Fruit fly (Drosophila melanogaster) whole organism, embryonic: ENCODE results near the gene CG17321.

ENCODE experiments used
- Ada2b ChIP-seq: fragments of 200-800 bp; sonication (Bioruptor generic); IDR thresholded peaks from 2 replicates; pipeline ENCODE4 v1.3.6; 2022; ENCODE audit warnings: missing biosample characterization, missing genetic modification characterization
- Atf-2 ChIP-seq: fragments of 200-800 bp; sonication (Bioruptor generic); optimal IDR thresholded peaks from 2 replicates; lab custom pipeline; 2016; ENCODE audit warnings: missing biosample characterization, missing genetic modification characterization
- C15 ChIP-seq: fragments of 200-800 bp; sonication (Bioruptor generic); IDR thresholded peaks from 3 replicates; pipeline ENCODE4 v1.3.6; 2022; ENCODE audit warnings: missing biosample characterization, missing genetic modification characterization
- CG10274 ChIP-seq: fragments of 200-800 bp; sonication (Bioruptor generic); optimal IDR thresholded peaks from 3 replicates; lab custom pipeline; 2017; ENCODE audit warnings: missing biosample characterization, mild to moderate bottlenecking, missing genetic modification characterization
- CG10959 ChIP-seq: fragments of 200-800 bp; sonication (Bioruptor generic); IDR thresholded peaks from 2 replicates; pipeline ENCODE4 v1.3.6; 2022; ENCODE audit warnings: missing biosample characterization, missing genetic modification characterization
- CG11696 ChIP-seq: fragments of 200-800 bp; sonication (Bioruptor generic); IDR thresholded peaks from 2 replicates; pipeline ENCODE4 v1.3.6; 2022; ENCODE audit warnings: missing biosample characterization, missing genetic modification characterization
- CG13287 ChIP-seq: fragments of 200-800 bp; sonication (Bioruptor generic); IDR thresholded peaks from 2 replicates; pipeline ENCODE4 v1.3.6; 2022; ENCODE audit warnings: missing biosample characterization, missing genetic modification characterization; ENCODE audit not compliant: partially characterized antibody
- CG15269 ChIP-seq: fragments of 200-800 bp; sonication (Bioruptor generic); optimal IDR thresholded peaks from 2 replicates; lab custom pipeline; 2018; ENCODE audit warnings: missing biosample characterization, mild to moderate bottlenecking, missing genetic modification characterization, moderate library complexity
- CG15514 ChIP-seq: fragments of 200-800 bp; sonication (Bioruptor generic); optimal IDR thresholded peaks from 3 replicates; lab custom pipeline; 2017; ENCODE audit warnings: missing biosample characterization, missing genetic modification characterization, mild to moderate bottlenecking, moderate library complexity, missing genetic modification reagents
- CG17802 ChIP-seq: fragments of 200-800 bp; sonication (Bioruptor generic); optimal IDR thresholded peaks from 2 replicates; lab custom pipeline; 2018; ENCODE audit warnings: missing biosample characterization, mild to moderate bottlenecking, missing genetic modification characterization, moderate library complexity
- CG17829 ChIP-seq: fragments of 200-800 bp; optimal IDR thresholded peaks from 2 replicates; lab custom pipeline; 2019; ENCODE audit warnings: missing biosample characterization, mild to moderate bottlenecking, missing genetic modification characterization, moderate library complexity
- CG1792 ChIP-seq: fragments of 200-800 bp; sonication (Bioruptor generic); optimal IDR thresholded peaks from 2 replicates; lab custom pipeline; 2016; ENCODE audit warnings: missing biosample characterization, missing genetic modification characterization
- CG18476 ChIP-seq: fragments of 200-800 bp; sonication (Bioruptor generic); optimal IDR thresholded peaks from 2 replicates; lab custom pipeline; 2016; ENCODE audit warnings: missing biosample characterization, mild to moderate bottlenecking, missing genetic modification characterization
- CG34224 ChIP-seq: fragments of 200-800 bp; sonication (Bioruptor generic); IDR thresholded peaks from 3 replicates; pipeline ENCODE4 v1.3.6; 2022; ENCODE audit warnings: missing biosample characterization, missing genetic modification characterization; ENCODE audit not compliant: partially characterized antibody
- CG5180 ChIP-seq: fragments of 200-800 bp; sonication (Bioruptor generic); optimal IDR thresholded peaks from 3 replicates; lab custom pipeline; 2017; ENCODE audit warnings: missing biosample characterization, missing genetic modification characterization, mild to moderate bottlenecking, moderate library complexity, missing genetic modification reagents
- CG6854 ChIP-seq: fragments of 200-800 bp; sonication (Bioruptor generic); optimal IDR thresholded peaks from 3 replicates; lab custom pipeline; 2017; ENCODE audit warnings: missing biosample characterization, mild to moderate bottlenecking, missing genetic modification characterization
- CG7928 ChIP-seq: fragments of 200-800 bp; sonication (Bioruptor generic); optimal IDR thresholded peaks from 2 replicates; lab custom pipeline; 2017; ENCODE audit warnings: missing biosample characterization, mild to moderate bottlenecking, missing genetic modification characterization
- CG8281 ChIP-seq: fragments of 200-800 bp; sonication (Bioruptor generic); optimal IDR thresholded peaks from 2 replicates; lab custom pipeline; 2018; ENCODE audit warnings: missing biosample characterization, mild to moderate bottlenecking, missing genetic modification characterization, moderate library complexity
- Dfd ChIP-seq, 2 experiments: fragments of >200 bp; optimal IDR thresholded peaks; 2 replicates each; lab custom pipeline; 2017; ENCODE audit warnings: missing biosample characterization in 2 of 2, missing genetic modification characterization in 2 of 2
- ERR ChIP-seq: fragments of 200-800 bp; sonication (Bioruptor generic); optimal IDR thresholded peaks from 2 replicates; lab custom pipeline; 2016; ENCODE audit warnings: missing biosample characterization, missing genetic modification characterization
- Ets97D ChIP-seq: fragments of 200-800 bp; sonication (Bioruptor generic); optimal IDR thresholded peaks from 3 replicates; lab custom pipeline; 2016; ENCODE audit warnings: missing biosample characterization, missing genetic modification characterization
- Mrtf ChIP-seq: fragments of 200-800 bp; sonication (Bioruptor generic); IDR thresholded peaks from 3 replicates; pipeline ENCODE4 v1.3.6; 2022; ENCODE audit warnings: missing biosample characterization, missing genetic modification characterization
- Rx ChIP-seq: fragments of 200-800 bp; sonication (Bioruptor generic); IDR thresholded peaks from 2 replicates; pipeline ENCODE4 v1.3.6; 2022; ENCODE audit warnings: missing biosample characterization, missing genetic modification characterization
- Tbp ChIP-seq: fragments of >200 bp; optimal IDR thresholded peaks from 2 replicates; lab custom pipeline; 2018; ENCODE audit warnings: missing biosample characterization, missing genetic modification characterization
- aop ChIP-seq: fragments of 200-800 bp; sonication (Bioruptor generic); IDR thresholded peaks from 2 replicates; pipeline ENCODE4 v1.3.6; 2022; ENCODE audit warnings: missing biosample characterization, missing genetic modification characterization
- cwo ChIP-seq: fragments of 200-800 bp; sonication (Bioruptor generic); optimal IDR thresholded peaks from 3 replicates; lab custom pipeline; 2017; ENCODE audit warnings: missing biosample characterization, missing genetic modification characterization, mild to moderate bottlenecking, moderate library complexity, missing genetic modification reagents
- dan ChIP-seq: fragments of 200-800 bp; sonication (Bioruptor generic); IDR thresholded peaks from 2 replicates; pipeline ENCODE4 v1.3.6; 2022; ENCODE audit warnings: missing biosample characterization, missing genetic modification characterization
- dimm ChIP-seq: fragments of 200-800 bp; sonication (Bioruptor generic); IDR thresholded peaks from 2 replicates; pipeline ENCODE4 v1.3.6; 2022; ENCODE audit warnings: missing biosample characterization, missing genetic modification characterization
- dpn ChIP-seq, 2 experiments: fragments of 200-800 bp; sonication (Bioruptor generic); optimal IDR thresholded peaks; 3 replicates each; lab custom pipeline; 2016; ENCODE audit warnings: missing biosample characterization in 2 of 2, missing genetic modification characterization in 2 of 2
- eve ChIP-seq, 2 experiments: fragments of >200 bp; optimal IDR thresholded peaks; 2 replicates each; lab custom pipeline; 2017; ENCODE audit warnings: missing biosample characterization in 2 of 2, missing genetic modification characterization in 2 of 2
- fru ChIP-seq: fragments of >200 bp; optimal IDR thresholded peaks from 2 replicates; lab custom pipeline; 2017
- gce ChIP-seq: fragments of 200-800 bp; sonication (Bioruptor generic); IDR thresholded peaks from 3 replicates; pipeline ENCODE4 v1.3.6; 2022; ENCODE audit warnings: missing biosample characterization, missing genetic modification characterization
- hb ChIP-seq: fragments of 200-800 bp; sonication (Bioruptor generic); IDR thresholded peaks from 3 replicates; pipeline ENCODE4 v1.3.6; 2022; ENCODE audit warnings: missing biosample characterization, missing genetic modification characterization; ENCODE audit not compliant: partially characterized antibody
- hbn ChIP-seq: fragments of 200-800 bp; sonication (Bioruptor generic); IDR thresholded peaks from 2 replicates; pipeline ENCODE4 v1.3.6; 2022; ENCODE audit warnings: missing biosample characterization, missing genetic modification characterization; ENCODE audit not compliant: partially characterized antibody
- jigr1 ChIP-seq: fragments of 200-800 bp; sonication (Bioruptor generic); IDR thresholded peaks from 3 replicates; pipeline ENCODE4 v1.3.6; 2022; ENCODE audit warnings: missing biosample characterization, missing genetic modification characterization
- jumu ChIP-seq: fragments of 200-800 bp; sonication (Bioruptor generic); optimal IDR thresholded peaks from 3 replicates; lab custom pipeline; 2016; ENCODE audit warnings: missing biosample characterization, missing genetic modification characterization
- kay ChIP-seq: fragments of 200-800 bp; sonication (Bioruptor generic); optimal IDR thresholded peaks from 2 replicates; lab custom pipeline; 2016; ENCODE audit warnings: missing biosample characterization, missing genetic modification characterization
- klu ChIP-seq: fragments of 200-800 bp; sonication (Bioruptor generic); IDR thresholded peaks from 2 replicates; pipeline ENCODE4 v1.3.6; 2022; ENCODE audit warnings: missing biosample characterization, missing genetic modification characterization
- lbe ChIP-seq: fragments of 200-800 bp; sonication (Bioruptor generic); optimal IDR thresholded peaks from 2 replicates; lab custom pipeline; 2016; ENCODE audit warnings: missing biosample characterization, mild to moderate bottlenecking, missing genetic modification characterization
- nmo ChIP-seq: fragments of 200-800 bp; sonication (Bioruptor generic); optimal IDR thresholded peaks from 2 replicates; lab custom pipeline; 2018; ENCODE audit warnings: missing biosample characterization, mild to moderate bottlenecking, missing genetic modification characterization, moderate library complexity
- nom ChIP-seq: fragments of 200-800 bp; sonication (Bioruptor generic); optimal IDR thresholded peaks from 2 replicates; lab custom pipeline; 2017; ENCODE audit warnings: missing biosample characterization, missing genetic modification characterization, mild to moderate bottlenecking, moderate library complexity, missing genetic modification reagents
- oc ChIP-seq: fragments of 200-800 bp; sonication (Bioruptor generic); optimal IDR thresholded peaks from 2 replicates; lab custom pipeline; 2018; ENCODE audit warnings: missing biosample characterization, mild to moderate bottlenecking, missing genetic modification characterization, moderate library complexity
- pfk ChIP-seq: fragments of 200-800 bp; sonication (Bioruptor generic); optimal IDR thresholded peaks from 2 replicates; lab custom pipeline; 2018; ENCODE audit warnings: missing biosample characterization, mild to moderate bottlenecking, missing genetic modification characterization, moderate library complexity
- repo ChIP-seq: fragments of 200-800 bp; sonication (Bioruptor generic); optimal IDR thresholded peaks from 2 replicates; lab custom pipeline; 2016; ENCODE audit warnings: missing biosample characterization, missing genetic modification characterization
- sd ChIP-seq: fragments of 200-800 bp; sonication (Bioruptor generic); optimal IDR thresholded peaks from 3 replicates; lab custom pipeline; 2018; ENCODE audit warnings: missing biosample characterization, mild to moderate bottlenecking, missing genetic modification characterization, moderate library complexity
- sens-2 ChIP-seq: fragments of 200-800 bp; sonication (Bioruptor generic); IDR thresholded peaks from 2 replicates; pipeline ENCODE4 v1.3.6; 2022; ENCODE audit warnings: missing biosample characterization, missing genetic modification characterization
- vvl ChIP-seq: fragments of 200-800 bp; sonication (Bioruptor generic); IDR thresholded peaks from 2 replicates; pipeline ENCODE4 v1.3.6; 2022; ENCODE audit warnings: missing biosample characterization, missing genetic modification characterization
- zen ChIP-seq: fragments of 200-800 bp; sonication (Bioruptor generic); optimal IDR thresholded peaks from 3 replicates; lab custom pipeline; 2018; ENCODE audit warnings: missing biosample characterization, mild to moderate bottlenecking, missing genetic modification characterization, moderate library complexity
- zfh2 ChIP-seq: fragments of 200-800 bp; sonication (Bioruptor generic); optimal IDR thresholded peaks from 2 replicates; lab custom pipeline; 2016; ENCODE audit warnings: missing biosample characterization, missing genetic modification characterization

Gene CG17321

dm6 chr2L:18858661-18859532, 13.9 kb downstream of the CG17321 start, which contains the start of the genes CG10602 and mRpL13:
TSS of gene CG10602 (minus strand) at chr2L:18859248.
TSS of gene mRpL13 (minus strand) at chr2L:18859248.
- TF ChIP-seq CG6854 (GFP tag; lab: Kevin White, UChicago) (no peak), sens-2 (GFP tag; lab: Robert Waterston, UW) (no peak), vvl (peak; percentile 49), aop (GFP tag; lab: Robert Waterston, UW) (no peak), Atf-2 (no peak), dpn (GFP tag; optimal IDR thresholded peaks at IDR 0.05; lab: Kevin White, UChicago) (peak; percentile 17 to 39), Dfd (GFP tag; optimal IDR thresholded peaks at IDR 0.05; lab: Kevin White, UChicago) (peak in 1 of 2 experiments; percentile 94), repo (GFP tag; lab: Kevin White, UChicago) (no peak), CG7928 (no peak), CG1792 (GFP tag; lab: Kevin White, UChicago) (no peak), oc (tag; lab: Kevin White, UChicago) (no peak), CG17829 (peak; percentile 72), hb (GFP tag; lab: Robert Waterston, UW) (no peak), cwo (no peak), CG18476 (no peak), kay (GFP tag; lab: Kevin White, UChicago) (no peak), eve (GFP tag; optimal IDR thresholded peaks at IDR 0.05; lab: Kevin White, UChicago) (no peak), CG34224 (GFP tag; lab: Robert Waterston, UW) (0 out of 3 replicates have a peak, but pooled peaks have one; percentile 23), dan (GFP tag; lab: Robert Waterston, UW) (no peak), Mrtf (GFP tag; lab: Robert Waterston, UW) (no peak), zfh2 (GFP tag; lab: Kevin White, UChicago) (peak; percentile 39), nmo (peak; percentile 76), CG17802 (no peak), jigr1 (peak; percentile 59; the same call in 2 of the 3 replicates), zen (tag; lab: Kevin White, UChicago) (peak; percentile 84), klu (GFP tag; lab: Robert Waterston, UW) (no peak; the same call in 1 of the 2 replicates), nom (GFP tag; lab: Kevin White, UChicago) (no peak), Rx (GFP tag; lab: Robert Waterston, UW) (no peak), fru (lab: Kevin White, UChicago) (no peak), dimm (GFP tag; lab: Robert Waterston, UW) (no peak), C15 (GFP tag; lab: Robert Waterston, UW) (no peak), CG10959 (GFP tag; lab: Robert Waterston, UW) (no peak), CG15269 (tag; lab: Kevin White, UChicago) (no peak), CG10274 (GFP tag; lab: Kevin White, UChicago) (no peak), ERR (GFP tag; lab: Kevin White, UChicago) (peak; percentile 17), CG5180 (GFP tag; lab: Kevin White, UChicago) (no peak), CG8281 (tag; lab: Kevin White, UChicago) (no peak), sd (tag; lab: Kevin White, UChicago) (peak; percentile 66), Ada2b (GFP tag; lab: Robert Waterston, UW) (no peak), lbe (GFP tag; lab: Kevin White, UChicago) (no peak), jumu (GFP tag; lab: Kevin White, UChicago) (peak; percentile 8), gce (GFP tag; lab: Robert Waterston, UW) (no peak), pfk (no peak), hbn (no peak), CG15514 (GFP tag; lab: Kevin White, UChicago) (peak; percentile 56), Ets97D (GFP tag; lab: Kevin White, UChicago) (peak; percentile 87), CG11696 (no peak), Tbp (GFP tag; lab: Kevin White, UChicago) (no peak), CG13287 (GFP tag; lab: Robert Waterston, UW) (peak; percentile 36; the same call in 1 of the 2 replicates)
